Fruit fly (Drosophila melanogaster) Kc167 (cell line): ENCODE results near the gene Cdc45.

Source experiments
- Myc ChIP-seq: fragments of >200 bp; optimal IDR thresholded peaks from 2 replicates; lab custom pipeline; 2017; ENCODE audit warnings: missing external identifiers
- Sin3A ChIP-seq: fragments of >200 bp; optimal IDR thresholded peaks from 2 replicates; lab custom pipeline; 2018; ENCODE audit warnings: missing external identifiers
- h ChIP-seq: fragments of >200 bp; optimal IDR thresholded peaks from 3 replicates; lab custom pipeline; 2018; ENCODE audit warnings: missing external identifiers
- insv ChIP-seq: fragments of >200 bp; optimal IDR thresholded peaks from 3 replicates; lab custom pipeline; 2018; ENCODE audit warnings: missing external identifiers
- psq ChIP-seq: fragments of >200 bp; optimal IDR thresholded peaks from 2 replicates; lab custom pipeline; 2017; ENCODE audit warnings: missing external identifiers
- ttk ChIP-seq: sonication (Bioruptor generic); optimal IDR thresholded peaks from 2 replicates; lab custom pipeline; 2017; ENCODE audit warnings: missing external identifiers

DNA sequence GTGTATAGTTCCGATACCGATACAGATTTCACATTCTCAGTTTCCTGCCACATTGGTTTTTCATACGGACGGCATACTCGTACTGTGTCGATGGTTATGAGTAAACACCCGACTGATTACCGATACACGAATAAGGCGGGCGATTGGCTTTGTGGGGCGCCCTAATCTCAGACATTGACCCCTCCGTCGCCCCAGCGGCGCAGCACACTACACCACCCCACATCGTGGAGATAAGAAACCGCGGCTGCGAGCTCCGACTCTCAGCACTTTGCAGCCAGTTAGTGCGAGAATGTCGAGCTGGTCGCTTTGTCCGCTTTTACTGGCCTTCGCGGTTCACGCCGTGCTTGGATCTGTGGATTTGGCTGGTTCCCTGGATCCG, 20.9 kb upstream of the Cdc45 start, which contains the start of gene CG14629:
- TF ChIP-seq h (lab: Kevin White, UChicago) = no peak
- no peak for TF ChIP-seq Myc (lab: Kevin White, UChicago)
- no peak for TF ChIP-seq ttk
- no peak for TF ChIP-seq psq (lab: Kevin White, UChicago)
- no peak for TF ChIP-seq Sin3A
- TF ChIP-seq insv (lab: Kevin White, UChicago) = no peak
